Worm (Caenorhabditis elegans) whole organism, L4 larva: ENCODE measurements around the gene ZC412.3.
A peak's percentile ranks its signal among the peaks of the same experiment; 100 is the strongest.

ENCODE experiments used
- F10B5.3 ChIP-seq: sonication (generic microtip); optimal IDR thresholded peaks from 2 replicates; lab custom pipeline; 2016; ENCODE audit warnings: mild to moderate bottlenecking, missing genetic modification characterization, missing compliant biosample characterization
- Y105C5A.15 ChIP-seq: fragments of 200-800 bp; sonication (Bioruptor generic); IDR thresholded peaks from 2 replicates; pipeline ENCODE4 v1.3.6; 2022; ENCODE audit warnings: missing genetic modification characterization, missing compliant biosample characterization
- Y48G9A.11 ChIP-seq: fragments of 200-800 bp; sonication (Bioruptor generic); IDR thresholded peaks from 2 replicates; pipeline ENCODE4 v1.3.6; 2022; ENCODE audit warnings: missing genetic modification reagents, missing genetic modification characterization, missing compliant biosample characterization
- Y5F2A.4 ChIP-seq: fragments of 200-800 bp; sonication (Bioruptor generic); optimal IDR thresholded peaks from 2 replicates; lab custom pipeline; 2018; ENCODE audit warnings: mild to moderate bottlenecking, missing genetic modification characterization, missing compliant biosample characterization
- aly-2 ChIP-seq: sonication (generic microtip); optimal IDR thresholded peaks from 2 replicates; lab custom pipeline; 2018; ENCODE audit warnings: missing biosample characterization, missing genetic modification characterization
- attf-4 ChIP-seq: sonication (generic microtip); optimal IDR thresholded peaks from 3 replicates; lab custom pipeline; 2017; ENCODE audit warnings: missing biosample characterization, missing genetic modification characterization
- ceh-20 ChIP-seq: fragments of 200-800 bp; sonication (Bioruptor generic); IDR thresholded peaks from 2 replicates; pipeline ENCODE4 v1.3.6; 2022; ENCODE audit warnings: missing genetic modification reagents, missing genetic modification characterization, missing compliant biosample characterization
- ceh-32 ChIP-seq: sonication (generic microtip); optimal IDR thresholded peaks from 2 replicates; lab custom pipeline; 2016; ENCODE audit warnings: mild to moderate bottlenecking, missing genetic modification characterization, missing compliant biosample characterization; ENCODE audit not compliant: poor library complexity
- ceh-62 ChIP-seq: sonication (generic microtip); optimal IDR thresholded peaks from 2 replicates; lab custom pipeline; 2017; ENCODE audit warnings: missing biosample characterization, missing genetic modification characterization
- cey-2 ChIP-seq: sonication (generic microtip); optimal IDR thresholded peaks from 3 replicates; lab custom pipeline; 2017; ENCODE audit warnings: missing genetic modification characterization, mild to moderate bottlenecking, missing compliant biosample characterization, antibody characterized with exemption, borderline replicate concordance; ENCODE audit not compliant: insufficient read depth
- daf-16 ChIP-seq, 3 experiments: sonication (generic microtip); optimal IDR thresholded peaks; 2 replicates each; lab custom pipeline; 2016 to 2017; ENCODE audit warnings: missing genetic modification characterization in 3 of 3, missing genetic modification reagents in 3 of 3, mild to moderate bottlenecking in 2 of 3, missing compliant biosample characterization in 2 of 3, missing biosample characterization in 1 of 3, moderate library complexity in 1 of 3
- daf-19 ChIP-seq: fragments of 200-800 bp; sonication (Bioruptor generic); conservative IDR thresholded peaks from 2 replicates; pipeline ENCODE4 v1.3.6; 2022; ENCODE audit warnings: missing genetic modification characterization, missing compliant biosample characterization
- dmd-8 ChIP-seq: fragments of 200-800 bp; sonication (Bioruptor generic); IDR thresholded peaks from 2 replicates; pipeline ENCODE4 v1.3.6; 2022; ENCODE audit warnings: missing genetic modification characterization, missing compliant biosample characterization
- dmd-9 ChIP-seq: fragments of 200-800 bp; sonication (Bioruptor generic); IDR thresholded peaks from 2 replicates; pipeline ENCODE4 v1.3.6; 2022; ENCODE audit warnings: missing genetic modification reagents, missing genetic modification characterization, missing compliant biosample characterization
- dpl-1 ChIP-seq: fragments of 150-350 bp; optimal IDR thresholded peaks from 2 replicates; lab custom pipeline; 2014; ENCODE audit warnings: missing biosample characterization, missing genetic modification reagents, missing genetic modification characterization
- duxl-1 ChIP-seq: sonication (generic microtip); optimal IDR thresholded peaks from 2 replicates; lab custom pipeline; 2016; ENCODE audit warnings: mild to moderate bottlenecking, missing genetic modification characterization, moderate library complexity, missing compliant biosample characterization; ENCODE audit not compliant: poor library complexity
- dve-1 ChIP-seq: sonication (generic microtip); optimal IDR thresholded peaks from 2 replicates; lab custom pipeline; 2017; ENCODE audit warnings: antibody characterized with exemption, mild to moderate bottlenecking, missing genetic modification characterization, missing compliant biosample characterization; ENCODE audit not compliant: insufficient read depth
- egl-27 ChIP-seq: sonication (generic microtip); optimal IDR thresholded peaks from 3 replicates; lab custom pipeline; 2017; ENCODE audit warnings: missing biosample characterization, missing genetic modification reagents, missing genetic modification characterization
- egl-43 ChIP-seq: fragments of 200-800 bp; sonication (Bioruptor generic); IDR thresholded peaks from 2 replicates; pipeline ENCODE4 v1.3.6; 2022; ENCODE audit warnings: missing genetic modification reagents, missing genetic modification characterization, missing compliant biosample characterization
- fkh-10 ChIP-seq: fragments of 150-350 bp; optimal IDR thresholded peaks from 2 replicates; lab custom pipeline; 2014; ENCODE audit warnings: missing biosample characterization, missing genetic modification reagents, missing genetic modification characterization
- fos-1 ChIP-seq: fragments of 150-350 bp; optimal IDR thresholded peaks from 2 replicates; lab custom pipeline; 2014; ENCODE audit warnings: missing biosample characterization, missing genetic modification characterization
- gei-8 ChIP-seq: fragments of 200-800 bp; sonication (Bioruptor generic); optimal IDR thresholded peaks from 2 replicates; lab custom pipeline; 2018; ENCODE audit warnings: mild to moderate bottlenecking, missing genetic modification characterization, missing compliant biosample characterization
- hlh-11 ChIP-seq: fragments of 200-800 bp; sonication (Bioruptor generic); optimal IDR thresholded peaks from 2 replicates; lab custom pipeline; 2018; ENCODE audit warnings: mild to moderate bottlenecking, missing genetic modification characterization, missing compliant biosample characterization
- hlh-30 ChIP-seq: sonication (generic microtip); optimal IDR thresholded peaks from 2 replicates; lab custom pipeline; 2017; ENCODE audit warnings: antibody characterized with exemption, mild to moderate bottlenecking, missing genetic modification characterization, missing compliant biosample characterization; ENCODE audit not compliant: insufficient read depth
- hmg-1.1 ChIP-seq: fragments of 200-800 bp; sonication (Bioruptor generic); IDR thresholded peaks from 2 replicates; pipeline ENCODE4 v1.3.6; 2022; ENCODE audit warnings: missing genetic modification reagents, missing genetic modification characterization, missing compliant biosample characterization
- lin-13 ChIP-seq: fragments of 150-350 bp; optimal IDR thresholded peaks from 2 replicates; lab custom pipeline; 2014; ENCODE audit warnings: missing biosample characterization, missing genetic modification reagents, missing genetic modification characterization
- lin-15B ChIP-seq: fragments of 150-350 bp; sonication (generic microtip); optimal IDR thresholded peaks from 3 replicates; lab custom pipeline; 2014; ENCODE audit warnings: missing biosample characterization, missing genetic modification characterization
- madf-9 ChIP-seq: fragments of 200-800 bp; sonication (Bioruptor generic); conservative IDR thresholded peaks from 2 replicates; pipeline ENCODE4 v1.3.6; 2022; ENCODE audit warnings: missing genetic modification reagents, missing genetic modification characterization, missing compliant biosample characterization
- mdl-1 ChIP-seq, 2 experiments: fragments of 150-350 bp in 1 of 2; sonication (generic microtip) in 1 of 2; optimal IDR thresholded peaks; 2 replicates each; lab custom pipeline; 2014 to 2017; ENCODE audit warnings: missing biosample characterization in 2 of 2, missing genetic modification characterization in 2 of 2
- mdt-29 ChIP-seq: fragments of 200-800 bp; sonication (Bioruptor generic); IDR thresholded peaks from 2 replicates; pipeline ENCODE4 v1.3.6; 2022; ENCODE audit warnings: missing genetic modification reagents, missing genetic modification characterization, missing compliant biosample characterization
- mep-1 ChIP-seq: fragments of 150-350 bp; sonication (generic microtip); optimal IDR thresholded peaks from 3 replicates; lab custom pipeline; 2014; ENCODE audit warnings: missing biosample characterization, missing genetic modification characterization
- mes-2 ChIP-seq: sonication (generic microtip); optimal IDR thresholded peaks from 2 replicates; lab custom pipeline; 2016; ENCODE audit warnings: missing genotype, mild to moderate bottlenecking, missing genetic modification characterization, missing compliant biosample characterization; ENCODE audit not compliant: poor library complexity, severe bottlenecking
- nhr-25 ChIP-seq: sonication (generic microtip); optimal IDR thresholded peaks from 2 replicates; lab custom pipeline; 2017; ENCODE audit warnings: missing genetic modification characterization, mild to moderate bottlenecking, missing compliant biosample characterization, antibody characterized with exemption, moderate library complexity, borderline replicate concordance; ENCODE audit not compliant: insufficient read depth
- nhr-28 ChIP-seq: fragments of 150-350 bp; optimal IDR thresholded peaks from 2 replicates; lab custom pipeline; 2014; ENCODE audit warnings: missing biosample characterization, missing genetic modification characterization
- nhr-42 ChIP-seq: fragments of 200-800 bp; sonication (Bioruptor generic); IDR thresholded peaks from 2 replicates; pipeline ENCODE4 v1.3.6; 2022; ENCODE audit warnings: missing genetic modification characterization, missing compliant biosample characterization
- nhr-76 ChIP-seq: fragments of 150-350 bp; optimal IDR thresholded peaks from 2 replicates; lab custom pipeline; 2014; ENCODE audit warnings: missing biosample characterization, missing genetic modification characterization
- pha-4 ChIP-seq, 2 experiments: fragments of 150-350 bp in 1 of 2; fragments of 200-800 bp in 1 of 2; sonication (Bioruptor generic) in 1 of 2; IDR thresholded peaks in 1 of 2; optimal IDR thresholded peaks in 1 of 2; 2 replicates each; pipeline versions ENCODE4 v1.3.6 to Lab custom; 2014 to 2022; ENCODE audit warnings: missing genetic modification characterization in 2 of 2, missing genetic modification reagents in 2 of 2, missing biosample characterization in 1 of 2, missing compliant biosample characterization in 1 of 2
- pqm-1 ChIP-seq: sonication (generic microtip); optimal IDR thresholded peaks from 2 replicates; lab custom pipeline; 2017; ENCODE audit warnings: missing biosample characterization, missing genetic modification characterization
- saeg-2 ChIP-seq: fragments of 200-800 bp; sonication (Bioruptor generic); IDR thresholded peaks from 2 replicates; pipeline ENCODE4 v1.3.6; 2022; ENCODE audit warnings: missing genetic modification reagents, missing genetic modification characterization, missing compliant biosample characterization
- set-16 ChIP-seq: fragments of 200-800 bp; sonication (Bioruptor generic); IDR thresholded peaks from 2 replicates; pipeline ENCODE4 v1.3.6; 2022; ENCODE audit warnings: missing genetic modification reagents, missing genetic modification characterization, missing compliant biosample characterization
- skn-1 ChIP-seq: fragments of 150-350 bp; optimal IDR thresholded peaks from 2 replicates; lab custom pipeline; 2014; ENCODE audit warnings: missing biosample characterization, missing genetic modification characterization
- spr-1 ChIP-seq: sonication (generic microtip); optimal IDR thresholded peaks from 2 replicates; lab custom pipeline; 2016; ENCODE audit warnings: mild to moderate bottlenecking, missing genetic modification characterization, missing compliant biosample characterization
- unc-130 ChIP-seq: sonication (generic microtip); optimal IDR thresholded peaks from 2 replicates; lab custom pipeline; 2016; ENCODE audit warnings: missing genetic modification reagents, missing genetic modification characterization, missing compliant biosample characterization
- unc-39 ChIP-seq: sonication (generic microtip); optimal IDR thresholded peaks from 2 replicates; lab custom pipeline; 2017; ENCODE audit warnings: missing biosample characterization, missing genetic modification characterization
- unc-62 ChIP-seq, 3 experiments: fragments of 150-350 bp in 1 of 3; sonication (generic microtip); optimal IDR thresholded peaks in 2 of 3; peaks in 1 of 3; 1 replicate in 1 of 3; 2 replicates in 2 of 3; lab custom pipeline; 2014 to 2017; ENCODE audit warnings: missing biosample characterization in 3 of 3, missing genetic modification characterization in 3 of 3, missing genetic modification reagents in 3 of 3, missing genotype in 1 of 3
- vab-7 ChIP-seq: fragments of 200-800 bp; sonication (Bioruptor generic); IDR thresholded peaks from 2 replicates; pipeline ENCODE4 v1.3.6; 2022; ENCODE audit warnings: missing genetic modification reagents, missing genetic modification characterization, missing compliant biosample characterization
- zfp-2 ChIP-seq: sonication (generic microtip); optimal IDR thresholded peaks from 2 replicates; lab custom pipeline; 2016; ENCODE audit warnings: mild to moderate bottlenecking, missing genetic modification characterization, missing compliant biosample characterization
- zip-2 ChIP-seq: fragments of 150-350 bp; optimal IDR thresholded peaks from 2 replicates; lab custom pipeline; 2014; ENCODE audit warnings: missing biosample characterization, missing genetic modification characterization

ZC412.3 gene

DNA sequence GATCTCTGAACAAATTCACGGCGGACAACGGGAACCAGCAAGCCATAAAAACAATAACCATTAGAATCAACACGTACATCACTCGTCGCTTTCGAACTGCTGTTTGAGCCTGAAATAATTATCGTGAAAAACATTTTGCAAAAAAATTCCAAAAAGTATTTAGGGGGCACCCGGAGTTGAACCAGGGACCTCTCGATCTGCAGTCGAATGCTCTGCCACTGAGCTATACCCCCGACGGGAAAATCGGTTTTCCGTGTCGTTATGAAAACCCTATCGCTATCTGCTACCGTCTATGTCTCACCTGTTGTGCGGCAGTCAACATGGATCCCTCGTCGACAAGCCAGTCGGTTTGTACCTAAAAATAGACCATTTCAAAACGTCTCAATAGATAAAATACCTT lies 15.7 kb downstream of the ZC412.3 start (continued):
- TF ChIP-seq dpl-1 (GFP tag; lab: Kevin White, UChicago) (no peak), spr-1 (tag; lab: Kevin White, UChicago) (no peak), unc-130 (no peak), skn-1 (tag; lab: Kevin White, UChicago) (no peak), saeg-2 (GFP tag; lab: Robert Waterston, UW) (no peak), ceh-20 (0 out of 2 replicates have a peak, but pooled peaks have one; percentile 58), fkh-10 (no peak), gei-8 (GFP tag; lab: Kevin White, UChicago) (peak; percentile 3), vab-7 (GFP tag; lab: Robert Waterston, UW) (peak; percentile 48; the same call in 1 of the 2 replicates), pha-4 (GFP tag; IDR thresholded peaks at IDR 0.05; lab: Robert Waterston, UW) (peak; percentile 71; the same call in 1 of the 2 replicates), pha-4 (tag; optimal IDR thresholded peaks at IDR 0.05; lab: Kevin White, UChicago) (no peak), F10B5.3 (tag; lab: Kevin White, UChicago) (no peak), dve-1 (no peak), nhr-76 (tag; lab: Kevin White, UChicago) (no peak), lin-13 (GFP tag; lab: Kevin White, UChicago) (no peak), dmd-8 (GFP tag; lab: Robert Waterston, UW) (peak; percentile 78; the same call in 1 of the 2 replicates), pqm-1 (tag; lab: Kevin White, UChicago) (no peak), daf-19 (peak; percentile 55; the same call in 1 of the 2 replicates), cey-2 (tag; lab: Kevin White, UChicago) (no peak), dmd-9 (GFP tag; lab: Robert Waterston, UW) (no peak), duxl-1 (tag; lab: Kevin White, UChicago) (peak; percentile 48), zip-2 (tag; lab: Kevin White, UChicago) (no peak), aly-2 (tag; lab: Kevin White, UChicago) (no peak), lin-15B (tag; lab: Kevin White, UChicago) (no peak), set-16 (GFP tag; lab: Robert Waterston, UW) (no peak; the same call in 1 of the 2 replicates), attf-4 (tag; lab: Kevin White, UChicago) (no peak), nhr-25 (tag; lab: Kevin White, UChicago) (no peak), mes-2 (tag; lab: Kevin White, UChicago) (no peak), mdt-29 (no peak), hlh-30 (tag; lab: Kevin White, UChicago) (no peak), egl-43 (no peak; the same call in none of the 2 replicates), egl-27 (tag; lab: Kevin White, UChicago) (no peak), fos-1 (no peak), hmg-1.1 (GFP tag; lab: Robert Waterston, UW) (peak; percentile 58; the same call in 1 of the 2 replicates), Y48G9A.11 (GFP tag; lab: Robert Waterston, UW) (0 out of 2 replicates have a peak, but pooled peaks have one; percentile 28), daf-16 (GFP tag; optimal IDR thresholded peaks at IDR 0.05; lab: Kevin White, UChicago) (peak in 1 of 2 experiments; percentile 37), daf-16 (tag; optimal IDR thresholded peaks at IDR 0.05; lab: Kevin White, UChicago) (peak; percentile 66), madf-9 (GFP tag; lab: Robert Waterston, UW) (0 out of 2 replicates have a peak, but pooled peaks have one; percentile 29), Y5F2A.4 (GFP tag; lab: Kevin White, UChicago) (no peak), unc-39 (no peak), Y105C5A.15 (GFP tag; lab: Robert Waterston, UW) (no peak), mdl-1 (tag; optimal IDR thresholded peaks at IDR 0.05; lab: Kevin White, UChicago) (no peak), hlh-11 (tag; lab: Kevin White, UChicago) (no peak), nhr-28 (peak; percentile 8), mep-1 (tag; lab: Kevin White, UChicago) (no peak), unc-62 (GFP tag; optimal IDR thresholded peaks at IDR 0.05 in 1 of 2; lab: Kevin White, UChicago) (no peak), unc-62 (tag; optimal IDR thresholded peaks at IDR 0.05; lab: Kevin White, UChicago) (no peak), zfp-2 (tag; lab: Kevin White, UChicago) (no peak), ceh-62 (no peak), nhr-42 (GFP tag; lab: Robert Waterston, UW) (no peak), ceh-32 (tag; lab: Kevin White, UChicago) (no peak)
